Fruit fly (Drosophila melanogaster): ENCODE measurements around the gene Sgsf.

DNA sequence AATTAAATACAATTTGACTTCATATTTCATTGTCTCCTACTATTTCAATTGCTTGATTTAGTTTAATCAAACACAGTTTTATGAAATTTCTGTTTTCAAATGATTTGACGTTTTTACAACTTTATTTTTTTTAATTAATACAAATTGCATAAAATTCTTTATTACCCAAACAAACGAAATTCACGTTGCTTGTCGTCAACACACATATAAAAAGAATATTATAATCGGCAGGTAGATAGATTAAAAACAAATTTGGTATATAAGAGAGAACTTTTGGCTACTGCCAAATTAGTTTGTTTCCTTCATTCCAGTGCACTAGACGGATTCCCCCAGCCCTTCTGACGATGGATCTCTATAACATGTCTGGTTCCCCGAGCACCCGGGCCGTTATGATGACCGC is 35.4 kb downstream of the Sgsf start, which contains the start of gene GstD6:
- TF ChIP-seq Pif1A (GFP tag; optimal IDR thresholded peaks at IDR 0.05) (no peak), CG14655 (GFP tag; optimal IDR thresholded peaks at IDR 0.05) (no peak)

Data from whole organism, pupa.